Worm (Caenorhabditis elegans) whole organism, late embryonic: Measurements from ENCODE around the gene C15H9.9.
A peak's percentile ranks its signal among the peaks of the same experiment; 100 is the strongest.

Experiments
- C08G9.2 ChIP-seq: sonication (generic microtip); optimal IDR thresholded peaks from 2 replicates; lab custom pipeline; 2016; ENCODE audit warnings: mild to moderate bottlenecking, missing genetic modification characterization, moderate library complexity, missing compliant biosample characterization
- K09A11.1 ChIP-seq: sonication (generic microtip); optimal IDR thresholded peaks from 2 replicates; lab custom pipeline; 2017; ENCODE audit warnings: antibody characterized with exemption, mild to moderate bottlenecking, missing genetic modification characterization, missing compliant biosample characterization; ENCODE audit not compliant: insufficient read depth
- T23F11.4 ChIP-seq: fragments of 200-800 bp; sonication (Bioruptor generic); optimal IDR thresholded peaks from 2 replicates; lab custom pipeline; 2018; ENCODE audit warnings: mild to moderate bottlenecking, missing genetic modification characterization, missing compliant biosample characterization
- Y22D7AL.16 ChIP-seq: sonication (generic microtip); optimal IDR thresholded peaks from 2 replicates; lab custom pipeline; 2016; ENCODE audit warnings: missing genetic modification characterization, missing compliant biosample characterization
- ahr-1 ChIP-seq: sonication (generic microtip); optimal IDR thresholded peaks from 2 replicates; lab custom pipeline; 2016; ENCODE audit warnings: missing genetic modification characterization, missing compliant biosample characterization
- ama-1 ChIP-seq: fragments of 150-350 bp; optimal IDR thresholded peaks from 2 replicates; lab custom pipeline; 2014
- ceh-18 ChIP-seq: sonication (generic microtip); optimal IDR thresholded peaks from 2 replicates; lab custom pipeline; 2016; ENCODE audit warnings: missing genetic modification characterization, missing compliant biosample characterization
- ceh-19 ChIP-seq: fragments of 200-800 bp; sonication (Bioruptor generic); optimal IDR thresholded peaks from 2 replicates; lab custom pipeline; 2018; ENCODE audit warnings: mild to moderate bottlenecking, missing genetic modification characterization, missing compliant biosample characterization
- ceh-31 ChIP-seq: sonication (generic microtip); optimal IDR thresholded peaks from 2 replicates; lab custom pipeline; 2016; ENCODE audit warnings: missing genetic modification characterization, missing compliant biosample characterization
- ceh-34 ChIP-seq: sonication (generic microtip); optimal IDR thresholded peaks from 2 replicates; lab custom pipeline; 2016; ENCODE audit warnings: mild to moderate bottlenecking, missing genetic modification characterization, missing compliant biosample characterization
- ceh-45 ChIP-seq: fragments of 200-800 bp; sonication (Bioruptor generic); IDR thresholded peaks from 2 replicates; pipeline ENCODE4 v1.3.6; 2022; ENCODE audit warnings: missing genetic modification reagents, missing genetic modification characterization, missing compliant biosample characterization
- ceh-48 ChIP-seq: sonication (generic microtip); optimal IDR thresholded peaks from 2 replicates; lab custom pipeline; 2016; ENCODE audit warnings: missing genetic modification characterization, inconsistent platforms, missing compliant biosample characterization
- ceh-6 ChIP-seq: fragments of 200-800 bp; sonication (Bioruptor generic); optimal IDR thresholded peaks from 2 replicates; lab custom pipeline; 2018; ENCODE audit warnings: mild to moderate bottlenecking, missing genetic modification characterization, missing compliant biosample characterization
- ceh-9 ChIP-seq: sonication (generic microtip); optimal IDR thresholded peaks from 2 replicates; lab custom pipeline; 2016; ENCODE audit warnings: mild to moderate bottlenecking, missing genetic modification characterization, inconsistent platforms, missing compliant biosample characterization
- che-1 ChIP-seq: sonication (generic microtip); optimal IDR thresholded peaks from 2 replicates; lab custom pipeline; 2016; ENCODE audit warnings: mild to moderate bottlenecking, missing genetic modification characterization, missing compliant biosample characterization
- dmd-4 ChIP-seq: sonication (generic microtip); optimal IDR thresholded peaks from 2 replicates; lab custom pipeline; 2016; ENCODE audit warnings: borderline replicate concordance, missing genetic modification characterization, missing compliant biosample characterization
- dve-1 ChIP-seq: sonication (generic microtip); optimal IDR thresholded peaks from 2 replicates; lab custom pipeline; 2017; ENCODE audit warnings: antibody characterized with exemption, mild to moderate bottlenecking, missing genetic modification characterization, missing compliant biosample characterization
- elt-2 ChIP-seq: sonication (generic microtip); optimal IDR thresholded peaks from 2 replicates; lab custom pipeline; 2016; ENCODE audit warnings: missing genetic modification reagents, missing genetic modification characterization, missing compliant biosample characterization
- elt-4 ChIP-seq: sonication (generic microtip); optimal IDR thresholded peaks from 2 replicates; lab custom pipeline; 2016; ENCODE audit warnings: missing genetic modification characterization, missing compliant biosample characterization
- ets-4 ChIP-seq: sonication (generic microtip); optimal IDR thresholded peaks from 2 replicates; lab custom pipeline; 2016; ENCODE audit warnings: missing genetic modification characterization, missing compliant biosample characterization
- eyg-1 ChIP-seq: sonication (generic microtip); optimal IDR thresholded peaks from 2 replicates; lab custom pipeline; 2016; ENCODE audit warnings: missing genotype, missing genetic modification characterization, missing compliant biosample characterization
- fax-1 ChIP-seq: sonication (generic microtip); optimal IDR thresholded peaks from 2 replicates; lab custom pipeline; 2016; ENCODE audit warnings: missing genotype, missing genetic modification characterization, missing compliant biosample characterization
- fkh-10 ChIP-seq: fragments of 150-350 bp; optimal IDR thresholded peaks from 2 replicates; lab custom pipeline; 2014; ENCODE audit warnings: missing biosample characterization, missing genetic modification reagents, missing genetic modification characterization
- gmeb-2 ChIP-seq: sonication (generic microtip); optimal IDR thresholded peaks from 2 replicates; lab custom pipeline; 2016; ENCODE audit warnings: missing genetic modification characterization, inconsistent platforms, missing compliant biosample characterization
- hlh-30 ChIP-seq: sonication (generic microtip); optimal IDR thresholded peaks from 2 replicates; lab custom pipeline; 2017; ENCODE audit warnings: antibody characterized with exemption, missing genetic modification characterization, missing compliant biosample characterization; ENCODE audit not compliant: insufficient read depth
- hlh-8 ChIP-seq: sonication (generic microtip); optimal IDR thresholded peaks from 2 replicates; lab custom pipeline; 2016; ENCODE audit warnings: missing genotype, missing genetic modification characterization, missing compliant biosample characterization
- lim-6 ChIP-seq: sonication (generic microtip); optimal IDR thresholded peaks from 2 replicates; lab custom pipeline; 2016; ENCODE audit warnings: missing genetic modification characterization, missing compliant biosample characterization
- lin-11 ChIP-seq: fragments of 200-800 bp; sonication (Bioruptor generic); optimal IDR thresholded peaks from 2 replicates; lab custom pipeline; 2018; ENCODE audit warnings: mild to moderate bottlenecking, missing genetic modification characterization, missing compliant biosample characterization
- mec-3 ChIP-seq: sonication (generic microtip); optimal IDR thresholded peaks from 2 replicates; lab custom pipeline; 2016; ENCODE audit warnings: borderline replicate concordance, missing genetic modification characterization, missing compliant biosample characterization
- nfya-1 ChIP-seq: sonication (generic microtip); optimal IDR thresholded peaks from 2 replicates; lab custom pipeline; 2017; ENCODE audit warnings: missing genetic modification characterization, mild to moderate bottlenecking, missing compliant biosample characterization, antibody characterized with exemption, moderate library complexity
- nhr-232 ChIP-seq: sonication (generic microtip); optimal IDR thresholded peaks from 2 replicates; lab custom pipeline; 2016; ENCODE audit warnings: missing genetic modification characterization, missing compliant biosample characterization
- npax-4 ChIP-seq: sonication (generic microtip); optimal IDR thresholded peaks from 2 replicates; lab custom pipeline; 2016; ENCODE audit warnings: missing genetic modification characterization, missing compliant biosample characterization
- pag-3 ChIP-seq: sonication (generic microtip); optimal IDR thresholded peaks from 2 replicates; lab custom pipeline; 2016; ENCODE audit warnings: missing compliant biosample characterization, missing genetic modification characterization, borderline replicate concordance
- pha-2 ChIP-seq: sonication (generic microtip); optimal IDR thresholded peaks from 2 replicates; lab custom pipeline; 2017; ENCODE audit warnings: mild to moderate bottlenecking, missing genetic modification characterization, missing compliant biosample characterization
- pqm-1 ChIP-seq: sonication (generic microtip); optimal IDR thresholded peaks from 2 replicates; lab custom pipeline; 2016; ENCODE audit warnings: missing genetic modification characterization, missing compliant biosample characterization
- pros-1 ChIP-seq: fragments of 150-350 bp; optimal IDR thresholded peaks from 2 replicates; lab custom pipeline; 2014; ENCODE audit warnings: missing biosample characterization, missing genetic modification reagents, missing genetic modification characterization
- ref-2 ChIP-seq: sonication (generic microtip); optimal IDR thresholded peaks from 2 replicates; lab custom pipeline; 2016; ENCODE audit warnings: missing genetic modification characterization, missing compliant biosample characterization
- rnt-1 ChIP-seq: sonication (generic microtip); optimal IDR thresholded peaks from 2 replicates; lab custom pipeline; 2016; ENCODE audit warnings: missing genetic modification characterization, missing compliant biosample characterization
- sdc-2 ChIP-seq: sonication (generic microtip); optimal IDR thresholded peaks from 2 replicates; lab custom pipeline; 2016; ENCODE audit warnings: missing genotype, missing genetic modification characterization, missing compliant biosample characterization
- sox-4 ChIP-seq: sonication (generic microtip); optimal IDR thresholded peaks from 2 replicates; lab custom pipeline; 2017; ENCODE audit warnings: mild to moderate bottlenecking, missing genetic modification characterization, inconsistent platforms, missing compliant biosample characterization
- syd-9 ChIP-seq: sonication (generic microtip); optimal IDR thresholded peaks from 2 replicates; lab custom pipeline; 2016; ENCODE audit warnings: mild to moderate bottlenecking, missing genetic modification characterization, moderate library complexity, missing compliant biosample characterization
- ttx-3 ChIP-seq: sonication (generic microtip); optimal IDR thresholded peaks from 2 replicates; lab custom pipeline; 2016; ENCODE audit warnings: missing genetic modification reagents, missing genetic modification characterization, missing compliant biosample characterization
- unc-3 ChIP-seq, 2 experiments: fragments of 200-800 bp in 1 of 2; sonication (Bioruptor generic) in 1 of 2; sonication (generic microtip) in 1 of 2; conservative IDR thresholded peaks in 1 of 2; optimal IDR thresholded peaks in 1 of 2; 2 replicates each; pipeline versions ENCODE4 v1.3.6 to Lab custom; 2016 to 2022; ENCODE audit warnings: missing compliant biosample characterization in 2 of 2, missing genetic modification characterization in 2 of 2, missing genetic modification reagents in 1 of 2
- unc-42 ChIP-seq: sonication (generic microtip); optimal IDR thresholded peaks from 2 replicates; lab custom pipeline; 2016; ENCODE audit warnings: missing genotype, missing genetic modification characterization, missing compliant biosample characterization
- unc-86 ChIP-seq: sonication (generic microtip); optimal IDR thresholded peaks from 2 replicates; lab custom pipeline; 2016; ENCODE audit warnings: missing genetic modification characterization, missing compliant biosample characterization
- zip-5 ChIP-seq: sonication (generic microtip); optimal IDR thresholded peaks from 2 replicates; lab custom pipeline; 2016; ENCODE audit warnings: missing genetic modification characterization, missing compliant biosample characterization
- ztf-16 ChIP-seq: sonication (generic microtip); optimal IDR thresholded peaks from 2 replicates; lab custom pipeline; 2017; ENCODE audit warnings: missing genetic modification characterization, missing compliant biosample characterization

The C15H9.9 gene

DNA sequence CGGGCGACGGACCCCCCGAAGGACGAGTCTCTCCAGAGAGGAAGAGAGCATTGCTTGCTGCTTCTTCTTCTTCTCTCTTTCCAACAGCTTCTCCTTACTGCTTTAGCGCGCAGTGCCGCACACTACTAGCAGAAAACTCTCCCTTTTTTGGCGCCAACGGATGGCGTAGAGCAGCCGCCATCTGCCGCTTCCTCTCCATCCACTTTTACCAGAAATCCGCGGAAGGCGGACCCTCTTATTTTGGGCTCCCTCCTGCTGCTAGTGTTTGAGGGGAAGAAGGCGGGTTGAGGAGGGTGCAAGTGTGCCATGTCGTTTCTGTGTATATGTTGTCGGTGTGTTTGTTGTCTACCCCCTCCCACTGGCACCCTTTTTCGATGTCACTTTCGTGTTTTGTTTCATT lies 6.3 kb upstream of the C15H9.9 start (continued):
- no peak for TF ChIP-seq ceh-9 (tag; lab: Kevin White, UChicago)
- peak; percentile 15 for TF ChIP-seq pqm-1 (tag; lab: Kevin White, UChicago)
- TF ChIP-seq unc-3 (GFP tag; conservative IDR thresholded peaks at IDR 0.05; lab: Robert Waterston, UW): no peak
- peak; percentile 43 for TF ChIP-seq unc-3 (tag; optimal IDR thresholded peaks at IDR 0.05; lab: Kevin White, UChicago)
- TF ChIP-seq ceh-45 (GFP tag; lab: Robert Waterston, UW): no peak
- TF ChIP-seq syd-9 (tag; lab: Kevin White, UChicago): peak; percentile 21
- peak; percentile 28 for TF ChIP-seq che-1 (tag; lab: Kevin White, UChicago)
- TF ChIP-seq ttx-3 (tag; lab: Kevin White, UChicago): no peak
- no peak for TF ChIP-seq T23F11.4
- no peak for TF ChIP-seq ahr-1 (tag; lab: Kevin White, UChicago)
- TF ChIP-seq elt-2: no peak
- TF ChIP-seq ceh-31: peak; percentile 56
- peak; percentile 6 for TF ChIP-seq nfya-1
- no peak for TF ChIP-seq eyg-1 (tag; lab: Kevin White, UChicago)
- TF ChIP-seq ceh-19 (GFP tag; lab: Kevin White, UChicago): peak; percentile 70
- peak; percentile 16 for TF ChIP-seq sdc-2 (tag; lab: Kevin White, UChicago)
- TF ChIP-seq rnt-1 (tag; lab: Kevin White, UChicago): no peak
- peak; percentile 4 for TF ChIP-seq C08G9.2 (tag; lab: Kevin White, UChicago)
- TF ChIP-seq ceh-34 (tag; lab: Kevin White, UChicago): peak; percentile 40
- TF ChIP-seq mec-3 (tag; lab: Kevin White, UChicago): peak; percentile 58
- TF ChIP-seq unc-42 (tag; lab: Kevin White, UChicago): peak; percentile 48
- no peak for TF ChIP-seq lin-11 (tag; lab: Kevin White, UChicago)
- no peak for TF ChIP-seq pros-1 (tag; lab: Kevin White, UChicago)
- TF ChIP-seq ets-4 (tag; lab: Kevin White, UChicago): no peak
- no peak for TF ChIP-seq npax-4
- TF ChIP-seq K09A11.1 (tag; lab: Kevin White, UChicago): no peak
- no peak for TF ChIP-seq dmd-4 (tag; lab: Kevin White, UChicago)
- no peak for TF ChIP-seq ama-1
- no peak for TF ChIP-seq ceh-6 (GFP tag; lab: Kevin White, UChicago)
- TF ChIP-seq pag-3 (tag; lab: Kevin White, UChicago): no peak
- no peak for TF ChIP-seq nhr-232 (tag; lab: Kevin White, UChicago)
- peak; percentile 40 for TF ChIP-seq ceh-18 (tag; lab: Kevin White, UChicago)
- TF ChIP-seq gmeb-2: no peak
- peak; percentile 21 for TF ChIP-seq hlh-8 (tag; lab: Kevin White, UChicago)
- TF ChIP-seq ceh-48: no peak
- TF ChIP-seq dve-1 (tag; lab: Kevin White, UChicago): no peak
- TF ChIP-seq lim-6: no peak
- TF ChIP-seq ref-2 (tag; lab: Kevin White, UChicago): peak; percentile 39
- TF ChIP-seq unc-86 (tag; lab: Kevin White, UChicago): no peak

DNA sequence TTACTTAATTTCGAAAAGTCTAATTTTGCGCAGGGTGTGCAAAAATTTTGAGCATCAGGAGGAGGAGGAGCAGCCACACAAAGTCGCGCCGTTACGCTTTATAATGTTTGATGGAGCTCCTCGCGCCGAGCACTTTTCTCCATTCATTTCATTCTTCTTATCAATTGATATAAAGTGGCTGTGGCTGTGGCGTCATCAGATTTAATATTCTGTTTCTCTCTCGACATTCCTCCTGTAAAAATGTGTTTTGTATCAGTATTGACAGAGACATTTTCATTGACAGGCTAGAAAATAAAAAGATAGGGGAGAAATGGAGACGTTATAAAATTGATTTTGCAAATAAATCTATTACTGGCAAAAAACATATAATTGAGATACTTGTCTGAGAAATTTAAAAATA lies 1.2 kb upstream of the C15H9.9 start:
- TF ChIP-seq sox-4 (no peak), ceh-6 (GFP tag; lab: Kevin White, UChicago) (no peak), zip-5 (no peak), ztf-16 (no peak), unc-86 (tag; lab: Kevin White, UChicago) (no peak), fkh-10 (GFP tag; lab: Kevin White, UChicago) (no peak), ref-2 (tag; lab: Kevin White, UChicago) (no peak), hlh-30 (tag; lab: Kevin White, UChicago) (no peak), elt-4 (no peak), fax-1 (tag; lab: Kevin White, UChicago) (no peak), ama-1 (no peak), ceh-45 (GFP tag; lab: Robert Waterston, UW) (no peak), Y22D7AL.16 (tag; lab: Kevin White, UChicago) (no peak), pha-2 (tag; lab: Kevin White, UChicago) (no peak), ceh-18 (tag; lab: Kevin White, UChicago) (no peak), nfya-1 (no peak)
- TF ChIP-seq, all 69 proteins: peak for 0
